Worm (Caenorhabditis elegans) whole organism, L2 larva: ENCODE data around the gene K08E5.6.

Source experiments
- F13H6.1 ChIP-seq: sonication (generic microtip); optimal IDR thresholded peaks from 2 replicates; lab custom pipeline; 2016; ENCODE audit warnings: missing genetic modification characterization, missing compliant biosample characterization
- R02D3.7 ChIP-seq: fragments of 150-350 bp; optimal IDR thresholded peaks from 2 replicates; lab custom pipeline; 2014; ENCODE audit warnings: missing biosample characterization, missing genetic modification characterization
- Y55F3AM.14 ChIP-seq: fragments of 200-800 bp; sonication (Bioruptor generic); optimal IDR thresholded peaks from 2 replicates; lab custom pipeline; 2018; ENCODE audit warnings: mild to moderate bottlenecking, missing genetic modification characterization, missing compliant biosample characterization
- aly-2 ChIP-seq: fragments of 150-350 bp; optimal IDR thresholded peaks from 2 replicates; lab custom pipeline; 2014; ENCODE audit warnings: missing biosample characterization, missing genetic modification characterization
- ama-1 ChIP-seq: fragments of 150-350 bp; optimal IDR thresholded peaks from 2 replicates; lab custom pipeline; 2018; ENCODE audit warnings: inconsistent platforms
- blmp-1 ChIP-seq: sonication (generic microtip); optimal IDR thresholded peaks from 2 replicates; lab custom pipeline; 2017; ENCODE audit warnings: missing genetic modification characterization, mild to moderate bottlenecking, missing compliant biosample characterization, antibody characterized with exemption, moderate library complexity; ENCODE audit not compliant: insufficient read depth
- ceh-16 ChIP-seq: fragments of 150-350 bp; optimal IDR thresholded peaks from 2 replicates; lab custom pipeline; 2014; ENCODE audit warnings: missing biosample characterization, missing genetic modification characterization
- ceh-82 ChIP-seq: fragments of 150-350 bp; optimal IDR thresholded peaks from 2 replicates; lab custom pipeline; 2014; ENCODE audit warnings: missing biosample characterization, missing genetic modification characterization
- dmd-4 ChIP-seq: sonication (generic microtip); optimal IDR thresholded peaks from 2 replicates; lab custom pipeline; 2017; ENCODE audit warnings: missing biosample characterization, missing genetic modification characterization
- egl-27 ChIP-seq: sonication (generic microtip); optimal IDR thresholded peaks from 3 replicates; lab custom pipeline; 2017; ENCODE audit warnings: missing biosample characterization, missing genetic modification reagents, missing genetic modification characterization
- elt-1 ChIP-seq: fragments of 150-350 bp; optimal IDR thresholded peaks from 2 replicates; lab custom pipeline; 2014; ENCODE audit warnings: missing biosample characterization, missing genetic modification characterization
- elt-3 ChIP-seq: sonication (generic microtip); optimal IDR thresholded peaks from 2 replicates; lab custom pipeline; 2017; ENCODE audit warnings: missing biosample characterization, missing genetic modification characterization
- fos-1 ChIP-seq: fragments of 150-350 bp; optimal IDR thresholded peaks from 2 replicates; lab custom pipeline; 2014; ENCODE audit warnings: missing biosample characterization, missing genetic modification characterization
- gmeb-1 ChIP-seq: fragments of 150-350 bp; optimal IDR thresholded peaks from 2 replicates; lab custom pipeline; 2014; ENCODE audit warnings: missing biosample characterization, missing genetic modification characterization
- lin-11 ChIP-seq: fragments of 150-350 bp; sonication (generic microtip); optimal IDR thresholded peaks from 2 replicates; lab custom pipeline; 2014; ENCODE audit warnings: missing biosample characterization, missing genetic modification characterization, inconsistent platforms, mixed read lengths
- lin-13 ChIP-seq: fragments of 150-350 bp; optimal IDR thresholded peaks from 2 replicates; lab custom pipeline; 2014; ENCODE audit warnings: missing biosample characterization, missing genetic modification reagents, missing genetic modification characterization
- lin-39 ChIP-seq: fragments of 150-350 bp; optimal IDR thresholded peaks from 2 replicates; lab custom pipeline; 2014; ENCODE audit warnings: missing biosample characterization, missing genetic modification reagents, missing genetic modification characterization
- lsy-2 ChIP-seq, 2 experiments: fragments of 150-350 bp in 1 of 2; sonication (generic microtip) in 1 of 2; optimal IDR thresholded peaks; 2 replicates each; lab custom pipeline; 2014 to 2017; ENCODE audit warnings: missing biosample characterization in 2 of 2, missing genetic modification characterization in 2 of 2
- mbf-1 ChIP-seq: sonication (generic microtip); optimal IDR thresholded peaks from 2 replicates; lab custom pipeline; 2017; ENCODE audit warnings: missing biosample characterization, missing genetic modification characterization
- mdl-1 ChIP-seq, 2 experiments: fragments of 150-350 bp in 1 of 2; sonication (generic microtip) in 1 of 2; optimal IDR thresholded peaks; 2 replicates each; lab custom pipeline; 2017; ENCODE audit warnings: missing biosample characterization in 2 of 2, missing genetic modification characterization in 2 of 2
- nhr-11 ChIP-seq: fragments of 150-350 bp; optimal IDR thresholded peaks from 2 replicates; lab custom pipeline; 2014; ENCODE audit warnings: missing biosample characterization, missing genetic modification characterization
- nhr-12 ChIP-seq: fragments of 150-350 bp; optimal IDR thresholded peaks from 2 replicates; lab custom pipeline; 2014; ENCODE audit warnings: missing biosample characterization, missing genetic modification characterization
- nhr-129 ChIP-seq: fragments of 150-350 bp; optimal IDR thresholded peaks from 2 replicates; lab custom pipeline; 2014; ENCODE audit warnings: missing biosample characterization, missing genetic modification characterization
- nhr-21 ChIP-seq: fragments of 150-350 bp; optimal IDR thresholded peaks from 2 replicates; lab custom pipeline; 2014; ENCODE audit warnings: missing biosample characterization, missing genetic modification characterization
- nhr-23 ChIP-seq: fragments of 150-350 bp; optimal IDR thresholded peaks from 2 replicates; lab custom pipeline; 2014; ENCODE audit warnings: missing biosample characterization, missing genetic modification reagents, missing genetic modification characterization
- nhr-237 ChIP-seq: fragments of 150-350 bp; optimal IDR thresholded peaks from 2 replicates; lab custom pipeline; 2014; ENCODE audit warnings: missing biosample characterization, missing genetic modification characterization
- nhr-25 ChIP-seq: fragments of 150-350 bp; sonication (generic microtip); optimal IDR thresholded peaks from 3 replicates; lab custom pipeline; 2014; ENCODE audit warnings: missing biosample characterization, missing genetic modification characterization
- nhr-77 ChIP-seq: fragments of 150-350 bp; optimal IDR thresholded peaks from 2 replicates; lab custom pipeline; 2014; ENCODE audit warnings: missing biosample characterization, missing genetic modification characterization
- peb-1 ChIP-seq: fragments of 150-350 bp; optimal IDR thresholded peaks from 2 replicates; lab custom pipeline; 2014; ENCODE audit warnings: missing biosample characterization, missing genetic modification characterization
- skn-1 ChIP-seq: sonication (generic microtip); optimal IDR thresholded peaks from 2 replicates; lab custom pipeline; 2017; ENCODE audit warnings: missing biosample characterization, missing genetic modification characterization
- sma-3 ChIP-seq: sonication (generic microtip); optimal IDR thresholded peaks from 2 replicates; lab custom pipeline; 2016; ENCODE audit warnings: missing genetic modification reagents, missing genetic modification characterization, missing compliant biosample characterization
- sma-9 ChIP-seq, 2 experiments: fragments of 150-350 bp in 1 of 2; sonication (generic microtip) in 1 of 2; optimal IDR thresholded peaks; 2 replicates each; lab custom pipeline; 2014 to 2016; ENCODE audit warnings: missing genetic modification characterization in 2 of 2, mild to moderate bottlenecking in 1 of 2, missing biosample characterization in 1 of 2, missing compliant biosample characterization in 1 of 2, missing genetic modification reagents in 1 of 2, moderate library complexity in 1 of 2
- snpc-4 ChIP-seq: fragments of 150-350 bp; optimal IDR thresholded peaks from 2 replicates; lab custom pipeline; 2014; ENCODE audit warnings: missing biosample characterization, missing genetic modification characterization
- unc-39 ChIP-seq: fragments of 150-350 bp; optimal IDR thresholded peaks from 2 replicates; lab custom pipeline; 2014; ENCODE audit warnings: missing biosample characterization, missing genetic modification characterization
- unc-55 ChIP-seq: fragments of 150-350 bp; sonication (generic microtip); optimal IDR thresholded peaks from 3 replicates; lab custom pipeline; 2014; ENCODE audit warnings: missing biosample characterization, missing genetic modification reagents, missing genetic modification characterization
- unc-62 ChIP-seq: fragments of 150-350 bp; optimal IDR thresholded peaks from 2 replicates; lab custom pipeline; 2014; ENCODE audit warnings: missing biosample characterization, missing genetic modification reagents, missing genetic modification characterization
- ztf-11 ChIP-seq: sonication (generic microtip); optimal IDR thresholded peaks from 2 replicates; lab custom pipeline; 2017; ENCODE audit warnings: missing biosample characterization, missing genetic modification characterization
- ztf-4 ChIP-seq: fragments of 150-350 bp; optimal IDR thresholded peaks from 2 replicates; lab custom pipeline; 2014; ENCODE audit warnings: missing biosample characterization, missing genetic modification characterization

K08E5.6 gene

DNA sequence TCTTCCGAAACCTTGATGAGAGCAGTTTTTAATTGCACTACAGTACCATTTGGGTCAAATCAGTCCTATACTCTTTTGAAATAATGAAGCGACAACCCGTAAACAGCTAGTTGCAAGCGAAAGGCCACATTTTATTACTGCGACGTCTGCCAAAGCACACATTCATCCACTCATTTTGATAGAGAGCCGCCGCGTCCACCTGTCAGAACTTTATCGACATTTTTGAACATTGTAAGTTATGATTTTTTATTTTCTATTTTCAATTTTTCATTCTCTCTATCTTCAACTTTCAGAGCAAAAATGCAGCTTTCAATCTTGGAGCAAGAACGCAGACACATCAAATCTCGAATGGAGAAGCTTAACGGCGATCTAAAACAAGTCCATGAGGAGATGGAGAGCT is at the start of gene K08E5.6:
TSS of gene K08E5.6 (plus strand) at position 301 of the 400 bp plus-strand sequence.
- TF ChIP-seq dmd-4 (tag; lab: Kevin White, UChicago) (no peak), nhr-23 (tag; lab: Kevin White, UChicago) (no peak), nhr-237 (tag; lab: Kevin White, UChicago) (no peak), peb-1 (tag; lab: Kevin White, UChicago) (no peak), lin-39 (tag; lab: Kevin White, UChicago) (no peak), unc-39 (tag; lab: Kevin White, UChicago) (no peak), nhr-77 (tag; lab: Kevin White, UChicago) (no peak), skn-1 (no peak)
- TF ChIP-seq, all 48 proteins: peak for 0

DNA sequence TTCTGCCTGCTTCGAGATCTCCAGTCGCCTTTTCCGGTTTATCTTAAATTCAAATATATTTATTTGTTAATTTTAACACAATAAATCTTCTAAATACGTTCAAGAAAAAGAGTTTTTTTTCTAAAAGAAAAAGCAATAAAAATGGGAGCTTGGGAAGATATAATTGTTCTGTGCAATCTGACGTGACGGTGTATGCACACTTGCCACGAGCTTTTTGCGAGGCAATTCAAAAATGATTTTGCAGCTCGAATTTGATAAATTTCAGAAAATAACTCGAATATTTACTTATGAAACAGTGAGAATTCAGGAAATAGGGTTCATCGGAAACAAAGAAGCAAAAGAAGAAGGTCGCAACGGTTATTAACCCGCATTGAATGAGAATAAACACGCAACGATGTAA is 47.7 kb upstream of the K08E5.6 start:
- TF ChIP-seq aly-2 (no peak), unc-62 (GFP tag; lab: Kevin White, UChicago) (no peak), dmd-4 (tag; lab: Kevin White, UChicago) (no peak), ceh-82 (no peak), nhr-77 (tag; lab: Kevin White, UChicago) (no peak), nhr-21 (no peak), elt-1 (tag; lab: Kevin White, UChicago) (no peak), R02D3.7 (no peak), fos-1 (tag; lab: Kevin White, UChicago) (no peak), gmeb-1 (tag; lab: Kevin White, UChicago) (peak; percentile 81), ama-1 (lab: Kevin White, UChicago) (no peak), mbf-1 (tag; lab: Kevin White, UChicago) (no peak), nhr-12 (tag; lab: Kevin White, UChicago) (no peak), egl-27 (tag; lab: Kevin White, UChicago) (no peak), lin-13 (GFP tag; lab: Kevin White, UChicago) (peak; percentile 23), ztf-4 (tag; lab: Kevin White, UChicago) (no peak), nhr-129 (tag; lab: Kevin White, UChicago) (peak; percentile 21), mdl-1 (tag; optimal IDR thresholded peaks at IDR 0.05; lab: Kevin White, UChicago) (no peak), snpc-4 (no peak), unc-55 (GFP tag; lab: Kevin White, UChicago) (peak; percentile 57), lsy-2 (tag; optimal IDR thresholded peaks at IDR 0.05; lab: Kevin White, UChicago) (peak in 1 of 2 experiments; percentile 48), ceh-16 (tag; lab: Kevin White, UChicago) (no peak), nhr-237 (tag; lab: Kevin White, UChicago) (no peak), unc-39 (tag; lab: Kevin White, UChicago) (no peak), blmp-1 (tag; lab: Kevin White, UChicago) (no peak), nhr-11 (tag; lab: Kevin White, UChicago) (no peak), lin-11 (tag; lab: Kevin White, UChicago) (no peak), elt-3 (tag; lab: Kevin White, UChicago) (no peak), Y55F3AM.14 (GFP tag; lab: Kevin White, UChicago) (no peak), ztf-11 (tag; lab: Kevin White, UChicago) (no peak)

DNA sequence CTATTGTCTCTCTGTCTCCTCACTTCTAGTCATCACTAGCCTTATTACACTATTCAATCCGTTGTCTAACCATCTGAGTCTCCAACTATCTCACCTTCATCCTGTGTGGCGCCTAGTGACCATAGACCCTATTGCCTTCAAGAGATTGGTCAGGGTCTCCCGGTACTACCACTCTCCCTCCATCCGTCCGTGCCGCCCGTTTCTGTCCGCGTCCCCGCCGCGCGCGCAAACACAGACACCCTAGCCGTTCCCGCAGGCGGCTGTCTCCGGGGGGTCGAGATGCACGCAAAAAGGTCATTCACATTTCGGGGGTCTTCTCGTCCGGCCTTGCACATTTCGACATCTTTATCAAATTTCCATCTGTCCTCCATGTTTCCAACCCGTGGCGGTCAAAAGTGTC is 46.3 kb upstream of the K08E5.6 start:
- TF ChIP-seq ztf-4 (tag; lab: Kevin White, UChicago) (no peak), nhr-21 (peak; percentile 55), sma-9 (GFP tag; optimal IDR thresholded peaks at IDR 0.05; lab: Kevin White, UChicago) (peak; percentile 19), sma-9 (tag; optimal IDR thresholded peaks at IDR 0.05; lab: Kevin White, UChicago) (no peak), lsy-2 (tag; optimal IDR thresholded peaks at IDR 0.05; lab: Kevin White, UChicago) (peak in 1 of 2 experiments; percentile 47), F13H6.1 (tag; lab: Kevin White, UChicago) (peak; percentile 54), lin-39 (tag; lab: Kevin White, UChicago) (no peak), ceh-16 (tag; lab: Kevin White, UChicago) (peak; percentile 51), nhr-25 (tag; lab: Kevin White, UChicago) (peak; percentile 43), sma-3 (peak; percentile 20)
